Worm (Caenorhabditis elegans) whole organism, early embryonic: ENCODE results near the gene cpr-5.

Experiments
- B0310.2 ChIP-seq: sonication (generic microtip); optimal IDR thresholded peaks from 2 replicates; lab custom pipeline; 2016; ENCODE audit warnings: mild to moderate bottlenecking, missing genetic modification characterization, missing compliant biosample characterization
- F13C5.2 ChIP-seq: sonication (generic microtip); optimal IDR thresholded peaks from 2 replicates; lab custom pipeline; 2017; ENCODE audit warnings: mild to moderate bottlenecking, missing genetic modification characterization, inconsistent platforms, missing compliant biosample characterization
- aly-1 ChIP-seq: sonication (generic microtip); optimal IDR thresholded peaks from 2 replicates; lab custom pipeline; 2016; ENCODE audit warnings: missing genetic modification characterization, missing compliant biosample characterization
- ama-1 ChIP-seq: fragments of 150-350 bp; optimal IDR thresholded peaks from 2 replicates; lab custom pipeline; 2014
- ceh-13 ChIP-seq: fragments of 200-800 bp; sonication (Bioruptor generic); optimal IDR thresholded peaks from 2 replicates; lab custom pipeline; 2018; ENCODE audit warnings: mild to moderate bottlenecking, missing genetic modification characterization, missing compliant biosample characterization
- ceh-36 ChIP-seq: sonication (generic microtip); optimal IDR thresholded peaks from 2 replicates; lab custom pipeline; 2016; ENCODE audit warnings: missing genetic modification characterization, inconsistent platforms, missing compliant biosample characterization
- ets-7 ChIP-seq: sonication (generic microtip); optimal IDR thresholded peaks from 2 replicates; lab custom pipeline; 2016; ENCODE audit warnings: missing genotype, missing genetic modification characterization, missing compliant biosample characterization
- flt-1 ChIP-seq: fragments of 200-800 bp; sonication (Bioruptor generic); IDR thresholded peaks from 2 replicates; pipeline ENCODE4 v1.3.6; 2022; ENCODE audit warnings: missing genetic modification characterization, missing compliant biosample characterization
- hmbx-1 ChIP-seq: sonication (generic microtip); optimal IDR thresholded peaks from 2 replicates; lab custom pipeline; 2016; ENCODE audit warnings: mild to moderate bottlenecking, missing genetic modification characterization, missing compliant biosample characterization
- hmg-4 ChIP-seq: fragments of 200-800 bp; sonication (Bioruptor generic); optimal IDR thresholded peaks from 2 replicates; lab custom pipeline; 2018; ENCODE audit warnings: mild to moderate bottlenecking, missing genetic modification characterization, missing compliant biosample characterization
- hnd-1 ChIP-seq: sonication (generic microtip); optimal IDR thresholded peaks from 2 replicates; lab custom pipeline; 2016; ENCODE audit warnings: missing genetic modification characterization, missing compliant biosample characterization
- pes-1 ChIP-seq: fragments of 200-800 bp; sonication (Bioruptor generic); IDR thresholded peaks from 2 replicates; pipeline ENCODE4 v1.3.6; 2022; ENCODE audit warnings: missing genetic modification reagents, missing genetic modification characterization, missing compliant biosample characterization
- scrt-1 ChIP-seq: fragments of 200-800 bp; sonication (Bioruptor generic); IDR thresholded peaks from 2 replicates; pipeline ENCODE4 v1.3.6; 2022; ENCODE audit warnings: missing genetic modification characterization, missing compliant biosample characterization
- sea-1 ChIP-seq: fragments of 200-800 bp; sonication (Bioruptor generic); conservative IDR thresholded peaks from 2 replicates; pipeline ENCODE4 v1.3.6; 2022; ENCODE audit warnings: missing genetic modification characterization, missing compliant biosample characterization
- tbx-11 ChIP-seq: fragments of 200-800 bp; sonication (Bioruptor generic); IDR thresholded peaks from 2 replicates; pipeline ENCODE4 v1.3.6; 2022; ENCODE audit warnings: missing genetic modification characterization, missing compliant biosample characterization
- tbx-37 ChIP-seq: fragments of 200-800 bp; sonication (Bioruptor generic); conservative IDR thresholded peaks from 2 replicates; pipeline ENCODE4 v1.3.6; 2022; ENCODE audit warnings: missing genetic modification reagents, missing genetic modification characterization, missing compliant biosample characterization
- tra-4 ChIP-seq: sonication (generic microtip); optimal IDR thresholded peaks from 2 replicates; lab custom pipeline; 2017; ENCODE audit warnings: missing genetic modification characterization, missing compliant biosample characterization

Gene cpr-5

DNA sequence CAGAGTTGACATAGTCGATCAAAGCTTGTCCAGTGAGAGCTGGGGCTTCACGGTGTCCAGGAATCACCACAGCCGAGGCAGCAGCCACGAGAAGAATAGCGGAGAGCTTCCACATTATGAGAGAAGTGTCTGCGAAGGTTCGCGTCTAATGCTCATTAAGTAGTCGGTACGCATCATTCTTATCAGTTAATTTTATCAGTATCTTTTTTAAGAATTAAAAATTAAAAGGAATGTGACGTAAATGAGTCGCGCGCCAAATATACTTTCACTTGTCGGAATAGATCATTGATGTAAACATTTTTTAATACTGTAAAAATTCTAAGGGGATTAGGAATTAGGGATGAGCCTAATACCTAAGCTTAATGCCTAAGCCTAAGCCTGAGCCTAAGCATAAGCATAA, at the start of gene cpr-5:
cpr-5 (minus strand) TSS at position 197 of the 400 bp plus-strand sequence.
- no peak for TF ChIP-seq hnd-1 (tag; lab: Kevin White, UChicago)
- no peak for TF ChIP-seq flt-1 (GFP tag; lab: Robert Waterston, UW)
- peak; percentile 60 for TF ChIP-seq ceh-36 (tag; lab: Kevin White, UChicago)
- TF ChIP-seq tbx-11, result no peak
- no peak for TF ChIP-seq ets-7
- no peak for TF ChIP-seq F13C5.2

DNA sequence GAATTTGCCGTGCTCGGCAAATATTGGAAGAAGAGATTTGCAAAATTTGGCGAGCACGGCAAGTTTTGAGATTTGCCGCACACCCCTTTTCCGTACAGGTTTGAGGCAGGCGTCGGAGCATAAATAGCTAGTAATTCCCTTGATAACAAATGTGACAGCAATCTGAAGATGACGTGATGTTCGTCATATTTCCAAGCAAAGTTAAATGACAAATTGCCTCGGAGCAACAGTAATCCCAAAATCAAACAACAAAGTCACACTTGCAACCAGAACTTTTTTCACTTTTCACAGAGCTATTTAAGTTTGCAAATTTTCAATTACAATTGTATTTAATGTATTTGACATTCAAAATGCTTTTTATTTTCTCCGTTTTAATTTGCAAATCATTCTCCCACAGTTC, 45.4 kb upstream of the cpr-5 start, which contains the start of gene F25A2.1:
F25A2.1 (plus strand) TSS at position 301 of the 400 bp plus-strand sequence.
- no peak for TF ChIP-seq ama-1
- TF ChIP-seq aly-1 (tag; lab: Kevin White, UChicago), result no peak
- TF ChIP-seq hmbx-1 (tag; lab: Kevin White, UChicago), result no peak
- TF ChIP-seq F13C5.2, result no peak
- TF ChIP-seq tbx-37 (GFP tag; lab: Robert Waterston, UW), result no peak
- TF ChIP-seq scrt-1 (GFP tag; lab: Robert Waterston, UW), result no peak
- TF ChIP-seq ceh-36 (tag; lab: Kevin White, UChicago), result no peak
- no peak for TF ChIP-seq B0310.2 (tag; lab: Kevin White, UChicago)
- TF ChIP-seq hnd-1 (tag; lab: Kevin White, UChicago), result no peak
- no peak for TF ChIP-seq tra-4 (tag; lab: Kevin White, UChicago)
- no peak for TF ChIP-seq flt-1 (GFP tag; lab: Robert Waterston, UW)
- no peak for TF ChIP-seq tbx-11
- TF ChIP-seq sea-1 (GFP tag; lab: Robert Waterston, UW), result no peak
- TF ChIP-seq pes-1, result no peak
- no peak for TF ChIP-seq ceh-13
- TF ChIP-seq hmg-4, result no peak
- no peak for TF ChIP-seq ets-7

DNA sequence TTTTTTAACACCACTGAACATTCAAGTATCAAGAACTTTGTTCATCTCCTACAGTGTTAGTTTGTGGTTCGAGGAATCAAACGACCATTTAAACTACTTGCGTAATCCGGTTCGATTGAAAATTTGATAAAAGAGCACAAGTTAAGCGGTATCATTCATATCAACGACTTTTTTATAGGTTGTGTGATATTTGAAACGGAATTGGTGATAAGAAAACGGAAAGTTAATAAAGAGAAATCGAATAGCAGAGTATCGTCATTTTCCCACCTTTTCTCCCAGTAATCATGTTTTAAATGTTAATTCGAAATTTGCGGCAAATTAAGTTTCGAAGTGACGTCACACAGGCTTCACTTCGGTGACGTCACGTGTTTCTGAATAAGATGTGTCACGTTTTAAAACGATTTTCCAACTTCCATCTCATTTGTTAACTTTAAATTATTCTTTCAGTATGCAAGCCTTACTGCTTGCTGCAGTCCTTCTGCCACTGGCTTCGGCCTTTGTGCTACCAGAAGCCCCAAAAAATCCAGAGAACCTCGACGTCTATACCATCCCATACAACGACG, 42.5 kb upstream of the cpr-5 start, which contains the start of gene T21H3.1:
T21H3.1 (plus strand) TSS at position 448 of the 563 bp plus-strand sequence.
- TF ChIP-seq B0310.2 (tag; lab: Kevin White, UChicago) (no peak), tbx-11 (no peak), tra-4 (tag; lab: Kevin White, UChicago) (no peak), ama-1 (no peak), hmbx-1 (tag; lab: Kevin White, UChicago) (no peak), ceh-36 (tag; lab: Kevin White, UChicago) (no peak), scrt-1 (GFP tag; lab: Robert Waterston, UW) (no peak), hmg-4 (no peak), flt-1 (GFP tag; lab: Robert Waterston, UW) (no peak), ets-7 (no peak), ceh-13 (no peak), tbx-37 (GFP tag; lab: Robert Waterston, UW) (no peak), sea-1 (GFP tag; lab: Robert Waterston, UW) (no peak), pes-1 (no peak), aly-1 (tag; lab: Kevin White, UChicago) (no peak), hnd-1 (tag; lab: Kevin White, UChicago) (no peak)

DNA sequence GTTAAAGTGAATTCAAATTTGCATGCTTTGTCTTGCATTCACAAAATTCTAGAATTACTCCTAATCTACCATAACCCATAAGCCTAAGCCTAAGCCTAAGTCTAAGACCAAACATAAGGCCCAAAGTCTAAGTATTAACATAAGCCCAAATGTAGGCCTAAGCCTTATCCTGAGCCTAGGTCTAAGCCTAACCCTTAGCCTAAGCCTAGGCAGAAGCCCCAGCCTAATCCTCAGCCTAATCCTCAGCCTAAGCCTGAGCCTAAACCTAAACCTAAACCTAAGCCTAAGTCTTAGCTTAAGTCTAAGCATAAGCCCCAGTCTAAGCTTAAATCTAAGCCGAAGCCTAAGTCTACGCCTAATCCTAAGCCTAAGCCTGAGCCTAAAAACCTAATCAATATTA, 36.8 kb upstream of the cpr-5 start:
- no peak for TF ChIP-seq aly-1 (tag; lab: Kevin White, UChicago)
- no peak for TF ChIP-seq ama-1
- peak; percentile 86 for TF ChIP-seq ceh-36 (tag; lab: Kevin White, UChicago)

DNA sequence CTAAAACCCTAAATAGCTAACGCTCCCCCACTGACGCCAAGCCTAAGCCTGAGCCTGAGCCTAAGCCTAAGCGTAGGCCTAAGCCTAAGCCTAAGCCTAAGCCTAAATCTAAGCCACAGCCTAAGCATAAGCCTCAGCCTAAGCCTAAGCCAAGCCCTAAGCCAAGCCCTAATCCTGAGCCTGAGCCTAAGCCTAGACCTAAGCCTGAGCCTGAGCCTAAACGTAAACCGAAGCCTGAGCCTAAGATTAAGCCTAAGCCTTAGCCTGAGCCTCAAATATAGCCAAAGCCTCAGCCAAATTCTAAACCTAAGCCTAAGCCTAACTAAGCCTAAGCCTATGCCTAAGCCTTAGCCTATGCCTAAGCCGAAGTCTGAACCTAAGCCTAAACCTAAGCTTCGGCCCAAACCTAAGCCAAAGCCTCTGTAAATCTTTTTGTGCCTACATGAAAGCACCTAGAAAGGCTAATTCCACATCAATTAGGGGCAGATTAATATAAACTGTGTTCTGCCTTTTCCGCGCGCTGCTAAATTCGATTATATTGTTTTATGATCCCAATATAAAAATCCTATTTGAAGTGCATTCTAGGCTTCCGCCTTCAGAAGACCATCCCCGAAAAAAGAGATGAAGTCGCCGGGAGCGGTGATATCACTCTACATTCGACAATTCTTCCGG, 31.4 kb upstream of the cpr-5 start, which contains the start of gene ptr-16:
ptr-16 (plus strand) TSS at position 622 of the 672 bp plus-strand sequence.
- no peak for TF ChIP-seq F13C5.2
- TF ChIP-seq ceh-36 (tag; lab: Kevin White, UChicago), result peak; percentile 86
- no peak for TF ChIP-seq hnd-1 (tag; lab: Kevin White, UChicago)

DNA sequence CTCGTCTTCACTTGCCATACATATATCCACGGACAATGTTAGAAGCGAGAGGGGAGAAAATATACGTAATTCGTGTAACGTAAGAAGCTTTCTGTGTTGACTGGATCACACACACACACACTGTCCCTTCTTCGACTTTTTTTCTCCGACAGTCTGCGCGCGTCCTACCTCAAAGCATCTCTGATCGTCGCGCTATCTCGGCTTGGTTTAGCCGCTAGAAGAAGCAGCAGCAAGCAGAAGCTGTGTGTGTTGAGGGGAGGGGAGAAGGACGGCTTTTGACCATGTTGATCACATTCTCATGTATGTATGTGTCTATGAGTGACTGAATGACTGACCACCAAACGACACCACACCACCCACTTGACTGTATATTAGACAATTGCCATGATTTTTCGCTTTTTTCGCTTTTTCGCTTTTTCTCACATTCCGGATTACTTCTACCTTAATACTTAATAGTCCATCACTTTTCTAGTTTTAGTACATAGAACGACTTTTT, 30.4 kb upstream of the cpr-5 start, which contains the start of gene T21H3.5:
T21H3.5 (minus strand) TSS at position 98 of the 496 bp plus-strand sequence.
- TF ChIP-seq sea-1 (GFP tag; lab: Robert Waterston, UW) (no peak), flt-1 (GFP tag; lab: Robert Waterston, UW) (no peak), pes-1 (no peak), B0310.2 (tag; lab: Kevin White, UChicago) (no peak), ets-7 (no peak), hmbx-1 (tag; lab: Kevin White, UChicago) (no peak), scrt-1 (GFP tag; lab: Robert Waterston, UW) (no peak), hnd-1 (tag; lab: Kevin White, UChicago) (no peak)

DNA sequence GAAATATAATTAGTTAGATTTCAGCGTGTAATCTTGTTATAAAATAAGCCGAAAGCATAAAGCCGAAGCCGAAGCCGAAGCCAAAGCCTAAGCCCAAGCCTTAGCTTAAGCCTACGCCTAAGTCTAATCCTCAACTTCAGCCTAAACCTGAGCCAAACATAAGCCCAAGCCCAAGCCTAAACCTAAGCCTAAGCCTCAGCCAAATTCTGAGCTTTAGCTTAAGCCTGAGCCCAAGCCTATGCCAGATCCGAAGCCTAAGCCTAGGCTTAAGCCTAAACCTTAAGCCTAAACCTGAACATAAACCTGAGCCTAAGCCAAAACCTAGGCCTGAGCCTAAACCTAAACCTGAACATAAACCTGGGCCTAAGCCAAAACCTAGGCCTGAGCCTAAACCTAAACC, 26.9 kb upstream of the cpr-5 start:
- TF ChIP-seq ceh-13, result no peak
- TF ChIP-seq ceh-36 (tag; lab: Kevin White, UChicago), result peak; percentile 65
- no peak for TF ChIP-seq hmbx-1 (tag; lab: Kevin White, UChicago)
- no peak for TF ChIP-seq flt-1 (GFP tag; lab: Robert Waterston, UW)
- no peak for TF ChIP-seq B0310.2 (tag; lab: Kevin White, UChicago)
- TF ChIP-seq aly-1 (tag; lab: Kevin White, UChicago), result no peak
- TF ChIP-seq pes-1, result no peak
- TF ChIP-seq sea-1 (GFP tag; lab: Robert Waterston, UW), result no peak

DNA sequence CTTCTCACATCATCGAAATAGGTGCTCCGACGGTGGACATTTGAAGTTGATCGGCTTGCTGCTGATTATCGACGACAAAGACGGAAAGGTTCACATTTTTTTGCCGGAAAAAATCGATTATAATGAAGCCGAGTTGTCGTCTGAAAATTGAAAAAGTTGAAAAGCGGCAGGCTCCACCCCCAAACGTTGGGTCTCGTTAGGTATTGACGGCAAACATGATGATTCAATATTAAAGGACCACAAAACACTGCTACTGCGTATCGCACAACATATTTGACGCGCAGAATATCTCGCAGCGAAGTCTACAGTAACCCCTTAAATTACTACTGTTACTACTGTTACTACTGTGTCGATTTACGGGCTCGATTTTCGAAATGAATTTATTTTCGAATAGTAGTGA, 24.4 kb upstream of the cpr-5 start:
- TF ChIP-seq tra-4 (tag; lab: Kevin White, UChicago) (no peak), aly-1 (tag; lab: Kevin White, UChicago) (no peak), ets-7 (no peak), ama-1 (peak; percentile 75), scrt-1 (GFP tag; lab: Robert Waterston, UW) (peak; percentile 41; the same call in 1 of the 2 replicates)
